Fruit fly (Drosophila melanogaster): ENCODE measurements around the gene Cpr30B.

Cpr30B gene

DNA sequence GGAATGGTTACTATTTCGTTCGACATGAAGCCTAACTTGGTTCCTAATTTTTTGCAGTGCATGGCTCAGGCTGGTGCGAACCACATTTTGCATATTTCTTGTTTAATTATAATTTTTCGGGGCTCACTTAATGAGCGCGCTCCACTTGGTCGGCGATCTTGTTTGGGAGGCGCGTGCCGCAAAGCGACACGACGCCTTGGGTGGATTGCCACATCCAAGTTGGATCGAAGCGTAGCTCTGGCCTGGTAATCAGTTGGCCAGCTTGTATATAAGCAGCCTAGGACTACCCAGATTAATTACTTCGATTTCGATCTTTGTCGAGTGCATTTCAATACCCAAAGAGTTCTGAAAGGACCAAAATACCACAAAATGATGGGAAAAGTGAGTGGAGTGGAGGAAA, at the start of gene Cpr30B:
TSS of gene Cpr30B (plus strand) at position 301 of the 400 bp plus-strand sequence.
- TF ChIP-seq noc (tag; optimal IDR thresholded peaks at IDR 0.05) = no peak

- TF ChIP-seq noc (tag; optimal IDR thresholded peaks at IDR 0.05) = peak; percentile 77
Observed at dm6 chr2L:9493375-9494263, 49.1 kb upstream of the Cpr30B start.

DNA sequence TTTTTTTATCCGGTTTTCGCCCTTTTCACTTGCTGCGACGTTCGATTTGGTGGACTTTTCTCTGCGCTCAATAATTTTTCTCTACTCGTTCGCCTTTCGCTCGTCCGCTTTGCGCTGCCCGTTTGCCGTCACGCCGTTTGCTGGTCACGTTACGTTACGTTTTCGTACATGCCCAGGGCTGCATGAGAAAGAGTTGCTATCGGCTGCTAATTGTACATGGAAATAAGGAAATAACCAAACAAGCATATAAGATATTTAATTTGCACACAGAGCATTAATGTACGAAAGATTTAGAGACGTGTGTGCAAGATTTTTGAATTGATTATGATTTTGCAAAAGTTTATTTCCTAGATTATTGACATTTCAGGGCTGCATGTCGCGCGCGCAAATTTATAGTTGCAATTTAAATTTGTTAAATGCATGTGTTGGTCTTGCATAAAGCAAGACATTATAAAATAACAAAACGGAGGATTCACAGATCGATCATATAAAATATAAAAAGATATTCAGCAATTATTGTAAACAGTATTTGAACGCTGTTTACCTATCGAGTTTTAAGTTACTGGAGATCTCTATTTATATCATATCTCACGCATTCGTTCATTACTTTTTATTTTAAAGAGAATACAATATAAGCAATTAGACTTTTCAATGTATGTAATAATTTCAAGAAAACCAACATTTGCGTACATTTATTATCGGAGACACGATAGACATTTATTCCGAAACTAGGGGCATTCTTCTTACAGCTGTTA, 47.8 kb upstream of the Cpr30B start, which contains the start of gene Gdi:
TSS of gene Gdi (minus strand) at position 214 of the 755 bp plus-strand sequence.
- TF ChIP-seq noc (tag; optimal IDR thresholded peaks at IDR 0.05) = no peak

DNA sequence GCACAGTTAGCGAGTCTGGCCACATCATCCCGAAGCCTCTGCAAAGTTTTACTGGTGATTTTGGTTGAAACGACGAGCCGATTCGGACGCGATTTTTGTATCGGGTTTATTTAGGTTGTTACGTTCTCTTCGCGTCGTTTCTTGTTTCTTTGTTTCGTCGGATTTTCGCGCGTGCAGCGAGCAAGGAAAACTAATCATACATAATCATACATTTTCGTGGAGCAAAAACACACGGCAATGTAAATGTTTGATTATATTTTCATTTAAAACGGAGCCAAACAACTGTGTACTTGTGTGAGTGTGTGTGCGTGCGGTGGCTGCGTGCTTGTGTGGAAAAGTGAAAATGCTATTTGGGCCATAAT, 47.3 kb upstream of the Cpr30B start, which contains the start of gene CG33298:
TSS of gene CG33298 (plus strand) at position 57 of the 362 bp plus-strand sequence.
- no peak for TF ChIP-seq noc (tag; optimal IDR thresholded peaks at IDR 0.05)

DNA sequence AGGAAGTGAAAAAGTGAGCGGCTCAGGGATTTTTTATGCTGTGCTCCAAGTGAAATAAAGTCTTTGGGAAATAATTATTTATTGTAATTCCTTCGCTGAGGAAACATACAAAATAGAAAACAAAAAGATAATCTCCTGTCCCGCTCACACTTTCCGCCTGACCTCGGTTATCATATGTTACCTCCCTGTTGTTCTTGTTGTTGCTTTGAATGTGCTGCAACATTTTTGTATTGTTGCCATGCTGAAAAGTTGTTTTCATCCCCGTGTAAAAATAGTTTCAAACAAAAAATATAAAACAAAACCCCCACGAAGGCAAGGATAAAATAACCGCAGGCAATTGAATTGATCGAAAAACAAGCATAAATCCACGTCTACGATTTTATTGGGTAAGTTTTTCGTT, 46.8 kb upstream of the Cpr30B start:
- TF ChIP-seq noc (tag; optimal IDR thresholded peaks at IDR 0.05) = no peak

- TF ChIP-seq noc (tag; optimal IDR thresholded peaks at IDR 0.05) = no peak
Observed at dm6 chr2L:9496378-9497284, 46.0 kb upstream of the Cpr30B start.

DNA sequence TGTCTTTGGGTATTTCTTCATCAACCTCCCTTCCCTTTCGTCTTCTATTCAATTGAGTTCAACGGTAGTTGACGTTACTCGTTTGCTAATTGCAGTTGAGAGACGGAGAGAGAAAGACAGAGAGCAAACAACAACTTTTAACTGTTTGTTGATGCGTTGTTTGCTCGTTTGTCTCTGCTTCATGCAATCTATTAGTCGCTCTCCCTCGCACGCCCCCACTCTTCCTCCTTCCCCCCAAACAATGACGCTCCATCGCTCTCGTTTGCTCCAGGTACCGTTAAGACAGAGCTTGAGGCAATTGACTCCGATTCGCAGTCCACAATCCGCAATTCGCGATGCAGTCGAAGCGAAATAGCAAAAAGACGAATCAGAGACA, 45.4 kb upstream of the Cpr30B start:
- TF ChIP-seq noc (tag; optimal IDR thresholded peaks at IDR 0.05) = no peak

- TF ChIP-seq noc (tag; optimal IDR thresholded peaks at IDR 0.05) = peak; percentile 82
Observed at dm6 chr2L:9498185-9498984, 44.3 kb upstream of the Cpr30B start.

DNA sequence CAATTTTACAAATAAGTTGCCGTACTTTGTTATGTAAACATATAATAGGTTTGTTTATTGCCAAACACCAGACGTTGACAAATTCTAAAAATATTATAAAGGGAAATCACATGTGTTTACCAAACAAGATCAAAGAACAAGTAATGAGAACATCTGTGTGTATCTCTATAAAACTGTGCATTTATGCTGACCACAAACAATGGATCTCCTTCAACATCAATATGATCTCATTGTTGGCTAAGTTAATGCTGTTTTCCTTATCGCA, 43.8 kb upstream of the Cpr30B start:
- TF ChIP-seq noc (tag; optimal IDR thresholded peaks at IDR 0.05) = no peak

DNA sequence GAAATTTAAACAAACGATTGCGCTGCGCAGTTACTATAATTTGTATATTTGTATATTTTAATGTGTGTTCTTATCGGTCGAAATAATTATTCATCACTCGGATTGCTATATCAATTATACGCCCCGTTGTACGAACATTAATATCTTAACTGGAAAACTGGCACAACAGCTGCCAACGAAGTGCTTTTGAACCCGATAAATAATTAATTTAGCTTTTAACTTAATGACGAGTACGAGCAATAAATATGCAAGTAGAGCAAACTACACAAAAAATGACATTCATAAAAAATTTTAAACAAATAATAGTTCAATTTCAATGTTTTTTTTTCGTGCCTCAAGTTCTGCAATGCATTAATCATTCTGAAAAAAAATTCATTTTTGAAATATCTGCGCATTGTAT, 42.2 kb upstream of the Cpr30B start:
- no peak for TF ChIP-seq noc (tag; optimal IDR thresholded peaks at IDR 0.05)

dm6 chr2L:9502786-9503443, 39.8 kb upstream of the Cpr30B start:
- peak; percentile 64 for TF ChIP-seq noc (tag; optimal IDR thresholded peaks at IDR 0.05)

DNA sequence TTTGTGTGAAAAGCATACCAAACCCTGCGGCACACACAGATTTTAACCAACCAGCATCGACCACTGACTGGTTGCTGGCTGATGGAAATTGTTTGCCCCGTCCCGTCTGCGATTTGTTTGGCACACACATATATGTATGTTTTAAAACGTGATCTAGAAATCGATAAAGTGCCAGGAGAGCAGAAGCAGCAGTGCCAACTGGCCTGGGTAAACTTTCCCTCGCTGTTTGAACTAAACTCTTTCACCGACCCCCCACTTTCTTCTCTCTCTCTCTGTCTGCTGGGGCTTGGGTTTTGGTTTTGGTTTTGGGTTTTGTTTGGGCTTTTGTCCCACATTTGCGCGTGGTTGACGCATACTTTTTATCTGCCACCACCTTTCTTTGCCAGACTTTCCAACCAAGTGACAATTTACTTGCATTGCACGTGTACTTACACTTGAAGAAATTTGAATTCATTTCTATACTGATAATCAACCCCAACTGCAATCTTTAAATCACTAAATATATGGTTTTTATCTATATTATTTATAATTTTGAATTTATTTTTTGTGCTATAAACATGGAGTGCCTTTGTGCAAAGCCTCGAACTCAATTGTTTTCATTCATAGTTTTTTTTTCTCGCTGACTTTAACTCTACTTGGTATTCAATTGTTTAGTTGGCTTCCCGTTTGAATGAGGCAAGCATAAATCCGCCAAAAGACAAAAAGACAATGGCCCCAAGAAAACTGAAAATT, 37.1 kb upstream of the Cpr30B start:
- TF ChIP-seq noc (tag; optimal IDR thresholded peaks at IDR 0.05) = no peak

dm6 chr2L:9506535-9507036, 36.1 kb upstream of the Cpr30B start:
- TF ChIP-seq noc (tag; optimal IDR thresholded peaks at IDR 0.05) = no peak

All from whole organism, larva.